Worm (Caenorhabditis elegans) whole organism, young adult: ENCODE results near the gene B0361.9.

Experiments
- F33H1.4 ChIP-seq: fragments of 200-800 bp; sonication (Bioruptor generic); IDR thresholded peaks from 2 replicates; pipeline ENCODE4 v1.3.6; 2022; ENCODE audit warnings: missing genetic modification reagents, missing genetic modification characterization, missing compliant biosample characterization
- F52B5.7 ChIP-seq: sonication (generic microtip); optimal IDR thresholded peaks from 2 replicates; lab custom pipeline; 2016; ENCODE audit warnings: mild to moderate bottlenecking, missing genetic modification characterization, missing compliant biosample characterization
- K11D2.4 ChIP-seq: fragments of 200-800 bp; sonication (Bioruptor generic); IDR thresholded peaks from 2 replicates; pipeline ENCODE4 v1.3.6; 2022; ENCODE audit warnings: missing genetic modification reagents, missing genetic modification characterization, missing compliant biosample characterization
- Y53F4B.3 ChIP-seq: fragments of 200-800 bp; sonication (Bioruptor generic); IDR thresholded peaks from 2 replicates; pipeline ENCODE4 v1.3.6; 2022; ENCODE audit warnings: missing genetic modification reagents, missing genetic modification characterization, missing compliant biosample characterization
- ZK185.1 ChIP-seq: sonication (generic microtip); optimal IDR thresholded peaks from 2 replicates; lab custom pipeline; 2016; ENCODE audit warnings: mild to moderate bottlenecking, missing genetic modification characterization, missing compliant biosample characterization; ENCODE audit not compliant: poor library complexity, severe bottlenecking
- aptf-3 ChIP-seq: fragments of 200-800 bp; sonication (Bioruptor generic); IDR thresholded peaks from 2 replicates; pipeline ENCODE4 v1.3.6; 2022; ENCODE audit warnings: missing genetic modification characterization, missing compliant biosample characterization
- bed-2 ChIP-seq: fragments of 200-800 bp; sonication (Bioruptor generic); IDR thresholded peaks from 2 replicates; pipeline ENCODE4 v1.3.6; 2022; ENCODE audit warnings: missing genetic modification reagents, missing genetic modification characterization, missing compliant biosample characterization
- ccch-3 ChIP-seq: fragments of 200-800 bp; sonication (Bioruptor generic); optimal IDR thresholded peaks from 2 replicates; lab custom pipeline; 2018; ENCODE audit warnings: mild to moderate bottlenecking, missing genetic modification characterization, missing compliant biosample characterization
- ceh-27 ChIP-seq: fragments of 200-800 bp; sonication (Bioruptor generic); optimal IDR thresholded peaks from 2 replicates; lab custom pipeline; 2018; ENCODE audit warnings: mild to moderate bottlenecking, missing genetic modification characterization, moderate library complexity, missing compliant biosample characterization
- chd-7 ChIP-seq: sonication (generic microtip); optimal IDR thresholded peaks from 2 replicates; lab custom pipeline; 2016; ENCODE audit warnings: mild to moderate bottlenecking, missing genetic modification characterization, moderate library complexity, missing compliant biosample characterization
- egl-44 ChIP-seq: fragments of 200-800 bp; sonication (Bioruptor generic); IDR thresholded peaks from 2 replicates; pipeline ENCODE4 v1.3.6; 2022; ENCODE audit warnings: missing genetic modification reagents, missing genetic modification characterization, missing compliant biosample characterization
- egrh-3 ChIP-seq: fragments of 200-800 bp; sonication (Bioruptor generic); IDR thresholded peaks from 2 replicates; pipeline ENCODE4 v1.3.6; 2022; ENCODE audit warnings: missing genetic modification reagents, missing genetic modification characterization, missing compliant biosample characterization
- lin-40 ChIP-seq: sonication (generic microtip); optimal IDR thresholded peaks from 2 replicates; lab custom pipeline; 2016; ENCODE audit warnings: missing genetic modification characterization, mild to moderate bottlenecking, missing compliant biosample characterization, missing genotype, missing genetic modification reagents
- lir-1 ChIP-seq: fragments of 200-800 bp; sonication (Bioruptor generic); conservative IDR thresholded peaks from 2 replicates; pipeline ENCODE4 v1.3.6; 2022; ENCODE audit warnings: missing genetic modification reagents, missing genetic modification characterization, missing compliant biosample characterization
- lsl-1 ChIP-seq: fragments of 200-800 bp; sonication (Bioruptor generic); optimal IDR thresholded peaks from 2 replicates; lab custom pipeline; 2018; ENCODE audit warnings: mild to moderate bottlenecking, missing genetic modification characterization, moderate library complexity, missing compliant biosample characterization
- lsy-27 ChIP-seq: sonication (generic microtip); optimal IDR thresholded peaks from 2 replicates; lab custom pipeline; 2017; ENCODE audit warnings: missing genetic modification characterization, mild to moderate bottlenecking, missing compliant biosample characterization, antibody characterized with exemption, missing genotype, borderline replicate concordance; ENCODE audit not compliant: insufficient read depth
- madf-3 ChIP-seq: fragments of 200-800 bp; sonication (Bioruptor generic); IDR thresholded peaks from 2 replicates; pipeline ENCODE4 v1.3.6; 2022; ENCODE audit warnings: missing genetic modification reagents, missing genetic modification characterization, missing compliant biosample characterization
- madf-6 ChIP-seq: fragments of 200-800 bp; sonication (Bioruptor generic); IDR thresholded peaks from 2 replicates; pipeline ENCODE4 v1.3.6; 2022; ENCODE audit warnings: missing genetic modification reagents, missing genetic modification characterization, missing compliant biosample characterization
- madf-8 ChIP-seq: fragments of 200-800 bp; sonication (Bioruptor generic); conservative IDR thresholded peaks from 2 replicates; pipeline ENCODE4 v1.3.6; 2022; ENCODE audit warnings: missing genetic modification reagents, missing genetic modification characterization, missing compliant biosample characterization
- mes-4 ChIP-seq: sonication (generic microtip); optimal IDR thresholded peaks from 2 replicates; lab custom pipeline; 2016; ENCODE audit warnings: missing genotype, missing genetic modification characterization, missing compliant biosample characterization
- nfya-2 ChIP-seq: fragments of 200-800 bp; sonication (Bioruptor generic); IDR thresholded peaks from 2 replicates; pipeline ENCODE4 v1.3.6; 2022; ENCODE audit warnings: missing genetic modification reagents, missing genetic modification characterization, missing compliant biosample characterization
- nfyb-1 ChIP-seq: fragments of 200-800 bp; sonication (Bioruptor generic); IDR thresholded peaks from 2 replicates; pipeline ENCODE4 v1.3.6; 2022; ENCODE audit warnings: missing genetic modification reagents, missing genetic modification characterization, missing compliant biosample characterization
- nhr-90 ChIP-seq: sonication (generic microtip); optimal IDR thresholded peaks from 2 replicates; lab custom pipeline; 2016; ENCODE audit warnings: missing genotype, mild to moderate bottlenecking, missing genetic modification characterization, missing compliant biosample characterization
- pha-4 ChIP-seq: fragments of 150-350 bp; sonication (generic microtip); optimal IDR thresholded peaks from 2 replicates; lab custom pipeline; 2014; ENCODE audit warnings: missing biosample characterization, missing genetic modification reagents, missing genetic modification characterization
- rec-8 ChIP-seq, 2 experiments: sonication (generic microtip); optimal IDR thresholded peaks; 2 replicates each; lab custom pipeline; 2016; ENCODE audit warnings: mild to moderate bottlenecking in 2 of 2, missing genetic modification characterization in 2 of 2, missing genetic modification reagents in 2 of 2, missing genotype in 2 of 2, missing biosample characterization in 1 of 2, missing compliant biosample characterization in 1 of 2, moderate library complexity in 1 of 2
- snpc-3.4 ChIP-seq: sonication (generic microtip); optimal IDR thresholded peaks from 2 replicates; lab custom pipeline; 2017; ENCODE audit warnings: missing genetic modification characterization, mild to moderate bottlenecking, missing compliant biosample characterization, antibody characterized with exemption, moderate library complexity, missing genotype, missing genetic modification reagents
- sptf-2 ChIP-seq: fragments of 200-800 bp; sonication (Bioruptor generic); optimal IDR thresholded peaks from 2 replicates; lab custom pipeline; 2018; ENCODE audit warnings: mild to moderate bottlenecking, missing genetic modification characterization, missing compliant biosample characterization
- unc-130 ChIP-seq: sonication (generic microtip); optimal IDR thresholded peaks from 2 replicates; lab custom pipeline; 2016; ENCODE audit warnings: missing genetic modification reagents, missing genetic modification characterization, missing compliant biosample characterization
- zim-3 ChIP-seq: sonication (generic microtip); optimal IDR thresholded peaks from 2 replicates; lab custom pipeline; 2017; ENCODE audit warnings: mild to moderate bottlenecking, missing genetic modification characterization, moderate library complexity, missing compliant biosample characterization
- ztf-18 ChIP-seq: sonication (generic microtip); optimal IDR thresholded peaks from 2 replicates; lab custom pipeline; 2016; ENCODE audit warnings: missing genotype, mild to moderate bottlenecking, missing genetic modification characterization, missing compliant biosample characterization
- ztf-26 ChIP-seq: sonication (generic microtip); optimal IDR thresholded peaks from 2 replicates; lab custom pipeline; 2017; ENCODE audit warnings: missing genetic modification characterization, missing compliant biosample characterization

B0361.9 gene

DNA sequence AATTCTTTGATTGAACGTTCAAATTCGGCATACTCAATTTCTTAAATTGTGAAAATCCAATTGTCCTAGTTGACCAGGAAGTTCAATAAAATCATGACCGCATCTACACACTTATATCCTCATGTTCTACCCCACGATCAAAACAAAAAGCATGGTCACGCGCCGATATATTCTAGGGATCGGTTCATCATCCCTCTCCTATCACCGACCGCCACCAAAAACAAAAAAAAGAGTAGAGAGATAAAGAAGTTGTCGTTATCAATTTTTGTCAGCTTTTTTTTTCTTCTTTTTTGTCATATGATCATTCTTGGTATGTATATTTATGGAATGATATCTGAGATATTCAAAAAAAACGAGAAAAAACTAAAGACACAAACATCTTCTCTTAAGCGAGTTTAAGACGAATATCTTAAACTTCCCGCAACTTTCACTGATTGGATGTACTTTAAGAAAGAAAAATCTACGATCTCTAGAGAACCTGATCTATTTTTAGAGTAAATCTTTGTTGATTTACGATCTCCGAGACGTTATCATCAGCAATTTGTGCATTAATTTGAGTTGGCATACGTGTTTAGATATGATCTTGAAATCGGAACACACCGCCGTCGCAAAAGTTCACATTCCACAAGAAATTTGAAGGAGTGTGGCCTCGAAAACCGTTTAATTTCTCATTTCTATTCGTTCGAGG is 5.7 kb upstream of the B0361.9 start:
- no peak for TF ChIP-seq nfya-2 (GFP tag; lab: Robert Waterston, UW)
- TF ChIP-seq ztf-26 (tag; lab: Kevin White, UChicago) = peak; percentile 74
- no peak for TF ChIP-seq pha-4
- no peak for TF ChIP-seq egl-44 (GFP tag; lab: Robert Waterston, UW)
- TF ChIP-seq K11D2.4 (GFP tag; lab: Robert Waterston, UW) = peak; percentile 47; the same call in 1 of the 2 replicates
- TF ChIP-seq lin-40 = peak; percentile 14

DNA sequence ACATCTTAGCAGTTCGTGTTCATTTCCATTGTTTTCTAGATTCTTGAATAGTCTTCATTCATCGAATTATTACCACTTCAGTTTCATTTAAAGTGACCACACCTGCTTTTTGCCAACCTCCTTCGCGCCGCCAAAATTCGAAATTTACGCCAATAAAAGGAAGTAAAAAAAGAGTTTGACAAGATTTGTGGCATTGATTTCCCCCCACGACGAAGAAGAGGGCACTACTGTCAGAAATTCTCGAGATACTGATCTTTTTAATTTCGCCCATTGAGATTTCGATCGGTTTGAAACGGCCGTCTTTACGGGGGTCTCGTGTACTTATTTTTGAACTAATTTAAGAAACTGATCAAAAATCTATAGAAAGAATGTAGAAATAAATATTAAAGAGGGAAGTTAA is 2.2 kb upstream of the B0361.9 start:
- TF ChIP-seq nfyb-1 (GFP tag; lab: Robert Waterston, UW) (no peak), aptf-3 (no peak), madf-8 (GFP tag; lab: Robert Waterston, UW) (no peak), mes-4 (tag; lab: Kevin White, UChicago) (no peak), nhr-90 (no peak), chd-7 (tag; lab: Kevin White, UChicago) (no peak), ZK185.1 (tag; lab: Kevin White, UChicago) (no peak), lsl-1 (GFP tag; lab: Kevin White, UChicago) (no peak), madf-3 (GFP tag; lab: Robert Waterston, UW) (no peak)

DNA sequence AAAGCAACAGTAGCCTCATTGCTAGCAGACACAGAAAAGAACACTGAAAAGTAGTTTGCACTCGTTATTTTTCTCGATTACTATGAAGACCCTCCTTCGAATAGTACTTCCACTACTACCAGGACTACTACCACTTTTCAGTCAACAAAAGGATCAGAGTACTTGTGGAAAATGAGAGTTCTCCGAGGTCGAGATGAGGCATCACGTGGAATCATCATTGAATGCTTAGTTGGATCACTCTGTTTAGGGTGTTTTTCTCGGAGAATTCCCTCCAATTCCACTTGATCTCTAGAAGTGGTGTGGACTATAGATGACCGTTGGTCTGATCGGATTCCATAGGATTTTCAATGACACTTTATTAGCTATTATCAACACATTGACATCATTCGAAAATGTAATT is 1.3 kb upstream of the B0361.9 start:
- TF ChIP-seq ceh-27 (peak; percentile 69), sptf-2 (GFP tag; lab: Kevin White, UChicago) (no peak), snpc-3.4 (no peak), madf-8 (GFP tag; lab: Robert Waterston, UW) (no peak), zim-3 (tag; lab: Kevin White, UChicago) (no peak), Y53F4B.3 (no peak)

DNA sequence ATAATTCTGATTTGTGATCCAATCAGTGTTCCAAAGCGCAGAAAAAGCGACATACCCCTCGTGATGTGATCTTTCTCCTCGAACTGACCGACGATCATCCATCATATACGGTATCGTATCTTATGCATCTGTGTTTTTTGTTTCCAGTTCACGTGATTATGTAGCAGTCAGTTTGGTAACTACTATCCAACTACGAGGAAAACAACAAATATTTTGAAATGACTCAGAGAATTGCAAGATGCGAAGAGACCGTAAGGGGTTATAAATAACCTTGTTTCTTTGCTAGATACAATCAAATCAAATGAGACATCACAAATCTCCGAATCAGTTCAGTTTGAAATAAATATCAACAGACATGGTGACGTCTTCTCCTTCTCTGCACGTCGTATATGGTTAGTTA is 738 bp upstream of the B0361.9 start:
- TF ChIP-seq ztf-26 (tag; lab: Kevin White, UChicago) = peak; percentile 18
- TF ChIP-seq zim-3 (tag; lab: Kevin White, UChicago) = no peak
- peak; percentile 7 for TF ChIP-seq lin-40

DNA sequence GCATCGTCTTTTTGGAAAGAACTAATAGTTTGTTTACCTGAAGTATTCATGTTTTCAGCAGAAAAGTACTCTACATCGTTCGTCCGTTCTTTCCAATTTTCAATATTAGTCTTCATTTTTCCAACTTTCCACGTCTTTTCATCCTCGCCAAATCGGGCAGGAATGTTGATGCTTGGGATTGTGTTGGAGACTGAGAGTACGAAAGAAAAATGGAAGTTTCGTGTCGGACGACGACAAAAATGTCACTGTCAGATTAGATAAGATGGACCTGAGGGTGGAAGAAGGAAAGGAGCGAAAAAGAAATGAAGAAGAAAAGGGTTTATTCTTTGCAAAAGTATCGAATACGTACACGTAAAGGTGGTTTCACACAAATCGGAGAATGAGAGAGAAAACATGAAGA is 1.4 kb downstream of the B0361.9 start:
- TF ChIP-seq unc-130 (no peak), F33H1.4 (GFP tag; lab: Robert Waterston, UW) (no peak), ztf-18 (tag; lab: Kevin White, UChicago) (no peak), F52B5.7 (tag; lab: Kevin White, UChicago) (no peak), madf-8 (GFP tag; lab: Robert Waterston, UW) (no peak), lir-1 (no peak), ccch-3 (GFP tag; lab: Kevin White, UChicago) (no peak), lsy-27 (tag; lab: Kevin White, UChicago) (no peak), madf-6 (GFP tag; lab: Robert Waterston, UW) (no peak), egrh-3 (GFP tag; lab: Robert Waterston, UW) (no peak), rec-8 (tag; optimal IDR thresholded peaks at IDR 0.05; lab: Kevin White, UChicago) (no peak), bed-2 (GFP tag; lab: Robert Waterston, UW) (no peak)
